Fruit fly (Drosophila melanogaster) whole organism, wandering third instar larva: ENCODE measurements around the gene Cad96Ca.

Experiments used
- Abd-B ChIP-seq: fragments of >200 bp; optimal IDR thresholded peaks from 2 replicates; lab custom pipeline; 2017; ENCODE audit warnings: missing biosample characterization, missing genetic modification characterization
- GATAd ChIP-seq: sonication (Bioruptor generic); optimal IDR thresholded peaks from 2 replicates; lab custom pipeline; 2016; ENCODE audit warnings: missing biosample characterization, missing genetic modification characterization
- OdsH ChIP-seq: fragments of 200-800 bp; sonication (Bioruptor generic); optimal IDR thresholded peaks from 2 replicates; lab custom pipeline; 2016; ENCODE audit warnings: missing biosample characterization, mild to moderate bottlenecking, missing genetic modification characterization
- dl ChIP-seq, 2 experiments: fragments of 175-275, 200-275 bp in 1 of 2; fragments of 200-275 bp in 1 of 2; sonication (Bioruptor generic); optimal IDR thresholded peaks; lab custom pipeline; 2018; ENCODE audit warnings: mild to moderate bottlenecking in 2 of 2, missing biosample characterization in 2 of 2, missing genetic modification characterization in 2 of 2, moderate library complexity in 2 of 2; ENCODE audit not compliant: partially characterized antibody in 2 of 2, insufficient read depth in 1 of 2
- jim ChIP-seq: fragments of 175-275, 200-325 bp; sonication (Bioruptor generic); optimal IDR thresholded peaks from 2 replicates; lab custom pipeline; 2016; ENCODE audit warnings: missing biosample characterization, mild to moderate bottlenecking, missing genetic modification characterization
- psq ChIP-seq: fragments of 200-800 bp; sonication (Bioruptor generic); optimal IDR thresholded peaks from 3 replicates; lab custom pipeline; 2017; ENCODE audit warnings: missing biosample characterization, mild to moderate bottlenecking, missing genetic modification characterization, moderate library complexity
- sv ChIP-seq: fragments of 200-800 bp; sonication (Bioruptor generic); optimal IDR thresholded peaks from 3 replicates; lab custom pipeline; 2016; ENCODE audit warnings: missing biosample characterization, missing genetic modification characterization

dm6 chr3R:25172353-25172752 lies 35.7 kb downstream of the Cad96Ca start:
- TF ChIP-seq Abd-B (GFP tag; lab: Kevin White, UChicago) (no peak), dl (GFP tag; optimal IDR thresholded peaks at IDR 0.05; lab: Kevin White, UChicago; ENCODE audit: insufficient read depth in 1 of 2, partially characterized antibody in 2 of 2) (no peak), GATAd (GFP tag; lab: Kevin White, UChicago) (no peak), jim (GFP tag; lab: Kevin White, UChicago) (no peak), sv (GFP tag; lab: Kevin White, UChicago) (no peak), psq (GFP tag; lab: Kevin White, UChicago) (no peak), OdsH (no peak)
